Worm (Caenorhabditis elegans): ENCODE data around the gene srh-275.

ce11 chrV:7381008-7381407, 28.2 kb downstream of the srh-275 start, which contains the start of gene C03G6.17:
- TF ChIP-seq sptf-1 (tag; optimal IDR thresholded peaks at IDR 0.05) = no peak
- no peak for TF ChIP-seq lsy-2 (tag; optimal IDR thresholded peaks at IDR 0.05)
- TF ChIP-seq nhr-12 (tag; optimal IDR thresholded peaks at IDR 0.05) = no peak
